Fruit fly (Drosophila melanogaster): Measurements from ENCODE around the gene Gr5a.

dm6 chrX:5649387-5649786, 31.0 kb upstream of the Gr5a start:
- TF ChIP-seq CG8301 (tag; optimal IDR thresholded peaks at IDR 0.05) = no peak
- TF ChIP-seq Pif1A (GFP tag; optimal IDR thresholded peaks at IDR 0.05) = no peak
- no peak for TF ChIP-seq CG4496 (GFP tag; IDR thresholded peaks at IDR 0.05)
- TF ChIP-seq rn (GFP tag; IDR thresholded peaks at IDR 0.05) = no peak
- no peak for TF ChIP-seq CG13204 (GFP tag; optimal IDR thresholded peaks at IDR 0.05)
- no peak for TF ChIP-seq Snoo (tag; optimal IDR thresholded peaks at IDR 0.05)
- TF ChIP-seq CG15710 (tag; optimal IDR thresholded peaks at IDR 0.05) = no peak
- TF ChIP-seq CG14655 (GFP tag; optimal IDR thresholded peaks at IDR 0.05) = no peak
- TF ChIP-seq CG10348 (GFP tag; IDR thresholded peaks at IDR 0.05) = no peak
- no peak for TF ChIP-seq CG34367 (tag; optimal IDR thresholded peaks at IDR 0.05)
- TF ChIP-seq CG32121 (GFP tag; IDR thresholded peaks at IDR 0.05) = no peak
- TF ChIP-seq CG8159 (tag; optimal IDR thresholded peaks at IDR 0.05) = no peak
- TF ChIP-seq gl (tag; optimal IDR thresholded peaks at IDR 0.05) = no peak
